Worm (Caenorhabditis elegans) whole organism, midembryonic: Measurements from ENCODE around the gene mxl-3.

Source experiments
- flt-1 ChIP-seq: fragments of 200-800 bp; sonication (Bioruptor generic); IDR thresholded peaks from 2 replicates; pipeline ENCODE4 v1.3.6; 2022; ENCODE audit warnings: missing genetic modification characterization, missing compliant biosample characterization
- ref-1 ChIP-seq: fragments of 200-800 bp; sonication (Bioruptor generic); conservative IDR thresholded peaks from 2 replicates; pipeline ENCODE4 v1.3.6; 2022; ENCODE audit warnings: missing genetic modification reagents, missing genetic modification characterization, missing compliant biosample characterization
- ztf-29 ChIP-seq: fragments of 200-800 bp; sonication (Bioruptor generic); IDR thresholded peaks from 2 replicates; pipeline ENCODE4 v1.3.6; 2022; ENCODE audit warnings: missing genetic modification reagents, missing genetic modification characterization, missing compliant biosample characterization

- TF ChIP-seq ztf-29 (GFP tag; lab: Robert Waterston, UW) (no peak), flt-1 (GFP tag; lab: Robert Waterston, UW) (no peak), ref-1 (GFP tag; lab: Robert Waterston, UW) (no peak)
Measured at ce11 chrX:13357673-13358072, 7.1 kb upstream of the mxl-3 start.
